Worm (Caenorhabditis elegans) whole organism, L2 larva: ENCODE data around the gene C13A2.10.

Experiments used
- dmd-4 ChIP-seq: sonication (generic microtip); optimal IDR thresholded peaks from 2 replicates; lab custom pipeline; 2017; ENCODE audit warnings: missing biosample characterization, missing genetic modification characterization
- elt-3 ChIP-seq: sonication (generic microtip); optimal IDR thresholded peaks from 2 replicates; lab custom pipeline; 2017; ENCODE audit warnings: missing biosample characterization, missing genetic modification characterization
- nhr-10 ChIP-seq: sonication (generic microtip); optimal IDR thresholded peaks from 2 replicates; lab custom pipeline; 2017; ENCODE audit warnings: missing biosample characterization, missing genetic modification characterization
- skn-1 ChIP-seq: sonication (generic microtip); optimal IDR thresholded peaks from 2 replicates; lab custom pipeline; 2017; ENCODE audit warnings: missing biosample characterization, missing genetic modification characterization
- unc-62 ChIP-seq: fragments of 150-350 bp; optimal IDR thresholded peaks from 2 replicates; lab custom pipeline; 2014; ENCODE audit warnings: missing biosample characterization, missing genetic modification reagents, missing genetic modification characterization

- TF ChIP-seq skn-1 (tag; lab: Kevin White, UChicago) (no peak), elt-3 (tag; lab: Kevin White, UChicago) (no peak), unc-62 (no peak), nhr-10 (tag; lab: Kevin White, UChicago) (no peak), dmd-4 (tag; lab: Kevin White, UChicago) (no peak)
Measured at ce11 chrV:7295270-7295669, 20.4 kb upstream of the C13A2.10 start, which contains the start of gene F07G11.4.
